Worm (Caenorhabditis elegans): Measurements from ENCODE around the gene tyra-2.

DNA sequence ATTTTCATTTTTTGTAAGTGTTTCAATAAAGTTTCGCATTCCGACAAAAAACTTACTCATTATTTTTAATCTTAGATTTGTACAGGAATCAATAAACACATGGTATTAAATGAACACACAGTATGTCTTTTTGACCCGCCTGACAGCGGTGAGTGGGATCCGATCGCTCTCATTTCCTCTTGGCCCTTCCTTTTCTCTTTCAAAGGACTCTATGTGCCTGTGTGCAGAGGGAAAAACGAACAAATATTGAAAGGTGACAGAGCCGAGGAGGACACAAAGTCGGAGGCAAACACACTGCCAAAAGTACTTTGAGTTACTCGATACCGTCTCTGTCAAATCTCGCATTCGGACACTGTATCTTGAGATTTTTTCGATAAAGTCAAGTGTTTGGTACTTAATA lies 8.9 kb downstream of the tyra-2 start, which contains the start of the genes F01E11.20 and tsp-16:
- TF ChIP-seq nhr-237 (tag; optimal IDR thresholded peaks at IDR 0.05) (no peak), tbx-2 (tag; optimal IDR thresholded peaks at IDR 0.05) (no peak), nhr-90 (tag; optimal IDR thresholded peaks at IDR 0.05; ENCODE audit: poor library complexity) (no peak)

All from whole organism, L1 larva.